6 worm cellular contexts compared by ENCODE assay signal in genomic region chrIV:805693-806092, ce11.
TF ChIP-seq lines count a peak whose summit lies in the region.

No protein-coding gene starts in this region.

TF ChIP-seq in whole organism, L1 larva, 84 proteins besides CTCF, POLR2A, EP300 and RAD21:
- no peak for TF ChIP-seq nhr-71 (tag; optimal IDR thresholded peaks at IDR 0.05; lab: Kevin White, UChicago)
- TF ChIP-seq efl-1 (optimal IDR thresholded peaks at IDR 0.05; lab: Kevin White, UChicago): no peak
- TF ChIP-seq efl-1 (GFP tag; optimal IDR thresholded peaks at IDR 0.05 in 1 of 2; lab: Kevin White, UChicago): peak in 1 of 2 experiments; percentile 10
- TF ChIP-seq grh-1 (GFP tag; IDR thresholded peaks at IDR 0.05; lab: Robert Waterston, UW): 0 out of 2 replicates have a peak, but pooled peaks have one; percentile 9

TF ChIP-seq in whole organism, L3 larva, 47 proteins besides CTCF, POLR2A, EP300 and RAD21:
- TF ChIP-seq zag-1 (tag; optimal IDR thresholded peaks at IDR 0.05; lab: Kevin White, UChicago) (no peak), skn-1 (tag; optimal IDR thresholded peaks at IDR 0.05; lab: Kevin White, UChicago) (no peak), R02D3.7 (tag; optimal IDR thresholded peaks at IDR 0.05; lab: Kevin White, UChicago) (no peak), elt-1 (tag; optimal IDR thresholded peaks at IDR 0.05; lab: Kevin White, UChicago) (no peak), nhr-43 (tag; optimal IDR thresholded peaks at IDR 0.05; lab: Kevin White, UChicago; ENCODE audit: poor library complexity, severe bottlenecking) (no peak), nhr-77 (tag; optimal IDR thresholded peaks at IDR 0.05; lab: Kevin White, UChicago) (no peak), ceh-28 (tag; optimal IDR thresholded peaks at IDR 0.05; lab: Kevin White, UChicago) (peak; percentile 70), nfya-1 (tag; optimal IDR thresholded peaks at IDR 0.05; lab: Kevin White, UChicago; ENCODE audit: insufficient read depth) (no peak), ama-1 (optimal IDR thresholded peaks at IDR 0.05; lab: Kevin White, UChicago) (no peak)

TF ChIP-seq in whole organism, L4 larva, 104 proteins besides CTCF, POLR2A, EP300 and RAD21:
- TF ChIP-seq unc-62 (GFP tag; optimal IDR thresholded peaks at IDR 0.05 in 1 of 2; lab: Kevin White, UChicago): peak in 1 of 2 experiments; percentile 82
- TF ChIP-seq unc-62 (tag; optimal IDR thresholded peaks at IDR 0.05; lab: Kevin White, UChicago): no peak
- no peak for TF ChIP-seq unc-130 (GFP tag; optimal IDR thresholded peaks at IDR 0.05; lab: Kevin White, UChicago)
- peak; percentile 89 for TF ChIP-seq ceh-28 (tag; optimal IDR thresholded peaks at IDR 0.05; lab: Kevin White, UChicago)

TF ChIP-seq in whole organism, early embryonic, 17 proteins besides CTCF, POLR2A, EP300 and RAD21:
- TF ChIP-seq flt-1 (GFP tag; IDR thresholded peaks at IDR 0.05; lab: Robert Waterston, UW) (no peak), pes-1 (GFP tag; IDR thresholded peaks at IDR 0.05; lab: Robert Waterston, UW) (0 out of 2 replicates have a peak, but pooled peaks have one; percentile 6)
TF ChIP-seq in whole organism, early embryonic: peak in this region for 1.

TF ChIP-seq in whole organism, late embryonic, 69 proteins besides CTCF, POLR2A, EP300 and RAD21:
- TF ChIP-seq nfya-1 (tag; optimal IDR thresholded peaks at IDR 0.05; lab: Kevin White, UChicago) (no peak), ceh-48 (tag; optimal IDR thresholded peaks at IDR 0.05; lab: Kevin White, UChicago) (peak; percentile 27), ahr-1 (tag; optimal IDR thresholded peaks at IDR 0.05; lab: Kevin White, UChicago) (no peak), sdc-2 (tag; optimal IDR thresholded peaks at IDR 0.05; lab: Kevin White, UChicago) (no peak), F13H6.1 (tag; optimal IDR thresholded peaks at IDR 0.05; lab: Kevin White, UChicago) (no peak)

TF ChIP-seq in whole organism, midembryonic, 9 proteins besides CTCF, POLR2A, EP300 and RAD21:
- TF ChIP-seq T22C8.4 (GFP tag; IDR thresholded peaks at IDR 0.05; lab: Robert Waterston, UW): peak; percentile 59
- no peak for TF ChIP-seq ztf-29 (GFP tag; IDR thresholded peaks at IDR 0.05; lab: Robert Waterston, UW)
